Worm (Caenorhabditis elegans) whole organism, L4 larva: Measurements from ENCODE around the gene H38K22.7.

ENCODE experiments used
- D1046.2 ChIP-seq: fragments of 200-800 bp; sonication (Bioruptor generic); IDR thresholded peaks from 2 replicates; pipeline ENCODE4 v1.3.6; 2022; ENCODE audit warnings: missing genetic modification characterization, missing compliant biosample characterization
- F37D6.2 ChIP-seq: sonication (generic microtip); optimal IDR thresholded peaks from 2 replicates; lab custom pipeline; 2016; ENCODE audit warnings: mild to moderate bottlenecking, missing genetic modification characterization, missing compliant biosample characterization
- T20F7.1 ChIP-seq: fragments of 200-800 bp; sonication (Bioruptor generic); optimal IDR thresholded peaks from 2 replicates; lab custom pipeline; 2018; ENCODE audit warnings: mild to moderate bottlenecking, missing genetic modification characterization, missing compliant biosample characterization
- T26A8.4 ChIP-seq: fragments of 200-800 bp; sonication (Bioruptor generic); IDR thresholded peaks from 2 replicates; pipeline ENCODE4 v1.3.6; 2022; ENCODE audit warnings: missing genetic modification characterization, missing compliant biosample characterization
- Y105C5A.15 ChIP-seq: fragments of 200-800 bp; sonication (Bioruptor generic); IDR thresholded peaks from 2 replicates; pipeline ENCODE4 v1.3.6; 2022; ENCODE audit warnings: missing genetic modification characterization, missing compliant biosample characterization
- Y75B8A.6 ChIP-seq: fragments of 200-800 bp; sonication (Bioruptor generic); IDR thresholded peaks from 2 replicates; pipeline ENCODE4 v1.3.6; 2022; ENCODE audit warnings: missing genetic modification reagents, missing genetic modification characterization, missing compliant biosample characterization
- aha-1 ChIP-seq: fragments of 150-350 bp; peaks from one replicate; lab custom pipeline; 2014; ENCODE audit warnings: missing biosample characterization, missing genetic modification characterization
- aly-2 ChIP-seq: sonication (generic microtip); optimal IDR thresholded peaks from 2 replicates; lab custom pipeline; 2018; ENCODE audit warnings: missing biosample characterization, missing genetic modification characterization
- ama-1 ChIP-seq: fragments of 150-350 bp; optimal IDR thresholded peaks from 2 replicates; lab custom pipeline; 2014; ENCODE audit warnings: inconsistent platforms, mixed read lengths
- ceh-20 ChIP-seq: fragments of 200-800 bp; sonication (Bioruptor generic); IDR thresholded peaks from 2 replicates; pipeline ENCODE4 v1.3.6; 2022; ENCODE audit warnings: missing genetic modification reagents, missing genetic modification characterization, missing compliant biosample characterization
- ceh-28 ChIP-seq: fragments of 150-350 bp; optimal IDR thresholded peaks from 2 replicates; lab custom pipeline; 2014; ENCODE audit warnings: missing biosample characterization, missing genetic modification reagents, missing genetic modification characterization
- ceh-82 ChIP-seq: sonication (generic microtip); optimal IDR thresholded peaks from 2 replicates; lab custom pipeline; 2017; ENCODE audit warnings: missing biosample characterization, missing genetic modification characterization
- dmd-9 ChIP-seq: fragments of 200-800 bp; sonication (Bioruptor generic); IDR thresholded peaks from 2 replicates; pipeline ENCODE4 v1.3.6; 2022; ENCODE audit warnings: missing genetic modification reagents, missing genetic modification characterization, missing compliant biosample characterization
- fos-1 ChIP-seq: fragments of 150-350 bp; optimal IDR thresholded peaks from 2 replicates; lab custom pipeline; 2014; ENCODE audit warnings: missing biosample characterization, missing genetic modification characterization
- gei-8 ChIP-seq: fragments of 200-800 bp; sonication (Bioruptor generic); optimal IDR thresholded peaks from 2 replicates; lab custom pipeline; 2018; ENCODE audit warnings: mild to moderate bottlenecking, missing genetic modification characterization, missing compliant biosample characterization
- hif-1 ChIP-seq, 2 experiments: sonication (generic microtip); optimal IDR thresholded peaks; 2 replicates each; lab custom pipeline; 2016 to 2017; ENCODE audit warnings: missing compliant biosample characterization in 2 of 2, missing genetic modification characterization in 2 of 2, missing genetic modification reagents in 2 of 2, missing genotype in 2 of 2, mild to moderate bottlenecking in 1 of 2
- hlh-11 ChIP-seq: fragments of 200-800 bp; sonication (Bioruptor generic); optimal IDR thresholded peaks from 2 replicates; lab custom pipeline; 2018; ENCODE audit warnings: mild to moderate bottlenecking, missing genetic modification characterization, missing compliant biosample characterization
- hmg-1.1 ChIP-seq: fragments of 200-800 bp; sonication (Bioruptor generic); IDR thresholded peaks from 2 replicates; pipeline ENCODE4 v1.3.6; 2022; ENCODE audit warnings: missing genetic modification reagents, missing genetic modification characterization, missing compliant biosample characterization
- lin-29 ChIP-seq: fragments of 200-800 bp; sonication (Bioruptor generic); IDR thresholded peaks from 2 replicates; pipeline ENCODE4 v1.3.6; 2022; ENCODE audit warnings: missing genetic modification reagents, missing genetic modification characterization, missing compliant biosample characterization
- lin-38 ChIP-seq: fragments of 200-800 bp; sonication (Bioruptor generic); IDR thresholded peaks from 2 replicates; pipeline ENCODE4 v1.3.6; 2022; ENCODE audit warnings: missing genetic modification reagents, missing genetic modification characterization, missing compliant biosample characterization
- lir-3 ChIP-seq: sonication (generic microtip); optimal IDR thresholded peaks from 2 replicates; lab custom pipeline; 2016; ENCODE audit warnings: mild to moderate bottlenecking, missing genetic modification characterization, missing compliant biosample characterization
- lsy-2 ChIP-seq, 2 experiments: fragments of 150-350 bp in 1 of 2; sonication (generic microtip) in 1 of 2; optimal IDR thresholded peaks; 2 replicates each; lab custom pipeline; 2014 to 2017; ENCODE audit warnings: missing biosample characterization in 2 of 2, missing genetic modification characterization in 2 of 2
- madf-5 ChIP-seq, 2 experiments: fragments of 200-800 bp; sonication (Bioruptor generic); IDR thresholded peaks; 2 replicates each; pipeline ENCODE4 v1.3.6; 2022; ENCODE audit warnings: missing compliant biosample characterization in 2 of 2, missing genetic modification characterization in 2 of 2
- madf-9 ChIP-seq: fragments of 200-800 bp; sonication (Bioruptor generic); conservative IDR thresholded peaks from 2 replicates; pipeline ENCODE4 v1.3.6; 2022; ENCODE audit warnings: missing genetic modification reagents, missing genetic modification characterization, missing compliant biosample characterization
- mdl-1 ChIP-seq, 2 experiments: fragments of 150-350 bp in 1 of 2; sonication (generic microtip) in 1 of 2; optimal IDR thresholded peaks; 2 replicates each; lab custom pipeline; 2014 to 2017; ENCODE audit warnings: missing biosample characterization in 2 of 2, missing genetic modification characterization in 2 of 2
- mep-1 ChIP-seq: fragments of 150-350 bp; sonication (generic microtip); optimal IDR thresholded peaks from 3 replicates; lab custom pipeline; 2014; ENCODE audit warnings: missing biosample characterization, missing genetic modification characterization
- mxl-2 ChIP-seq: fragments of 200-800 bp; sonication (Bioruptor generic); conservative IDR thresholded peaks from 2 replicates; pipeline ENCODE4 v1.3.6; 2022; ENCODE audit warnings: missing genetic modification reagents, missing genetic modification characterization, missing compliant biosample characterization
- mxl-3 ChIP-seq: fragments of 200-800 bp; sonication (Bioruptor generic); optimal IDR thresholded peaks from 2 replicates; lab custom pipeline; 2018; ENCODE audit warnings: mild to moderate bottlenecking, missing genetic modification characterization, missing compliant biosample characterization
- nhr-11 ChIP-seq: fragments of 150-350 bp; optimal IDR thresholded peaks from 2 replicates; lab custom pipeline; 2014; ENCODE audit warnings: missing biosample characterization, missing genetic modification characterization
- nhr-25 ChIP-seq: sonication (generic microtip); optimal IDR thresholded peaks from 2 replicates; lab custom pipeline; 2017; ENCODE audit warnings: missing genetic modification characterization, mild to moderate bottlenecking, missing compliant biosample characterization, antibody characterized with exemption, moderate library complexity, borderline replicate concordance; ENCODE audit not compliant: insufficient read depth
- nhr-28 ChIP-seq: fragments of 150-350 bp; optimal IDR thresholded peaks from 2 replicates; lab custom pipeline; 2014; ENCODE audit warnings: missing biosample characterization, missing genetic modification characterization
- nhr-41 ChIP-seq: fragments of 200-800 bp; sonication (Bioruptor generic); IDR thresholded peaks from 2 replicates; pipeline ENCODE4 v1.3.6; 2022; ENCODE audit warnings: missing genetic modification reagents, missing genetic modification characterization, missing compliant biosample characterization
- nhr-77 ChIP-seq: fragments of 150-350 bp; optimal IDR thresholded peaks from 2 replicates; lab custom pipeline; 2014; ENCODE audit warnings: missing biosample characterization, missing genetic modification characterization
- rbr-2 ChIP-seq: sonication (generic microtip); optimal IDR thresholded peaks from 2 replicates; lab custom pipeline; 2016; ENCODE audit warnings: missing genotype, missing genetic modification characterization, missing compliant biosample characterization
- sdz-12 ChIP-seq: fragments of 200-800 bp; sonication (Bioruptor generic); optimal IDR thresholded peaks from 2 replicates; lab custom pipeline; 2018; ENCODE audit warnings: mild to moderate bottlenecking, missing genetic modification characterization, missing compliant biosample characterization
- spr-1 ChIP-seq: sonication (generic microtip); optimal IDR thresholded peaks from 2 replicates; lab custom pipeline; 2016; ENCODE audit warnings: mild to moderate bottlenecking, missing genetic modification characterization, missing compliant biosample characterization
- spr-3 ChIP-seq: fragments of 200-800 bp; sonication (Bioruptor generic); optimal IDR thresholded peaks from 2 replicates; lab custom pipeline; 2018; ENCODE audit warnings: mild to moderate bottlenecking, missing genetic modification characterization, missing compliant biosample characterization
- unc-130 ChIP-seq: sonication (generic microtip); optimal IDR thresholded peaks from 2 replicates; lab custom pipeline; 2016; ENCODE audit warnings: missing genetic modification reagents, missing genetic modification characterization, missing compliant biosample characterization
- unc-39 ChIP-seq: sonication (generic microtip); optimal IDR thresholded peaks from 2 replicates; lab custom pipeline; 2017; ENCODE audit warnings: missing biosample characterization, missing genetic modification characterization
- unc-62 ChIP-seq, 3 experiments: fragments of 150-350 bp in 1 of 3; sonication (generic microtip); optimal IDR thresholded peaks in 2 of 3; peaks in 1 of 3; 1 replicate in 1 of 3; 2 replicates in 2 of 3; lab custom pipeline; 2014 to 2017; ENCODE audit warnings: missing biosample characterization in 3 of 3, missing genetic modification characterization in 3 of 3, missing genetic modification reagents in 3 of 3, missing genotype in 1 of 3
- vab-7 ChIP-seq: fragments of 200-800 bp; sonication (Bioruptor generic); IDR thresholded peaks from 2 replicates; pipeline ENCODE4 v1.3.6; 2022; ENCODE audit warnings: missing genetic modification reagents, missing genetic modification characterization, missing compliant biosample characterization
- zag-1 ChIP-seq: fragments of 150-350 bp; optimal IDR thresholded peaks from 2 replicates; lab custom pipeline; 2014; ENCODE audit warnings: missing biosample characterization, missing genetic modification characterization
- zfp-3 ChIP-seq: fragments of 200-800 bp; sonication (Bioruptor generic); conservative IDR thresholded peaks from 2 replicates; pipeline ENCODE4 v1.3.6; 2022; ENCODE audit warnings: missing genetic modification reagents, missing genetic modification characterization, missing compliant biosample characterization
- ztf-7 ChIP-seq: fragments of 150-350 bp; optimal IDR thresholded peaks from 2 replicates; lab custom pipeline; 2014; ENCODE audit warnings: missing biosample characterization, missing genetic modification characterization

H38K22.7 gene

DNA sequence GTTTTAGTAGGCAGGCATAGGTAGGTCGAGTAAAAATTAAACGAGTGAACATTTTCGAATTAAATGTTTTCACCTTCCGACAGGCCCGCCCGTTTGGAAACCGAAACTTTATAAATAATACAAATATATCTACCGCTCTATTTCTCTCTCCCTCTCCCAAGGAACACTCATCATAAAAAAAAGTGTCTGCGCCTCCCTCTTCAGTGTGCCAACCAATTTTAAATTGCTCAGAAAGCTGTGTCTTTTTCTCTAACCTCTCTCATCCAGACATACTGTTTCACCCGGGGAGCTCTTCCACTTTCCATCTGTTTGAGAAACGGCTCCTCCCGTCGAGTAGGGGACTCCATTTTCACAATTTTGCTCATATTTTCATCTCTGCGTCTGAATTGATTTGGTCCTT lies 1.6 kb downstream of the H38K22.7 start:
- TF ChIP-seq mxl-2 (GFP tag; lab: Robert Waterston, UW) (no peak), unc-130 (no peak), lsy-2 (tag; optimal IDR thresholded peaks at IDR 0.05; lab: Kevin White, UChicago) (peak in 1 of 2 experiments; percentile 41), Y75B8A.6 (GFP tag; lab: Robert Waterston, UW) (no peak), ceh-20 (GFP tag; lab: Robert Waterston, UW) (no peak), vab-7 (GFP tag; lab: Robert Waterston, UW) (0 out of 2 replicates have a peak, but pooled peaks have one; percentile 26), gei-8 (GFP tag; lab: Kevin White, UChicago) (no peak), mep-1 (tag; lab: Kevin White, UChicago) (peak; percentile 23), unc-62 (GFP tag; optimal IDR thresholded peaks at IDR 0.05 in 1 of 2; lab: Kevin White, UChicago) (peak in 1 of 2 experiments; percentile 67), unc-62 (tag; optimal IDR thresholded peaks at IDR 0.05; lab: Kevin White, UChicago) (no peak), zag-1 (tag; lab: Kevin White, UChicago) (no peak), hmg-1.1 (GFP tag; lab: Robert Waterston, UW) (peak; percentile 54; the same call in 1 of the 2 replicates), F37D6.2 (no peak), nhr-41 (GFP tag; lab: Robert Waterston, UW) (no peak), lin-38 (0 out of 2 replicates have a peak, but pooled peaks have one; percentile 16), ceh-82 (tag; lab: Kevin White, UChicago) (no peak), rbr-2 (peak; percentile 48), nhr-11 (peak; percentile 14)
- TF ChIP-seq, all 104 proteins: peak for 8

DNA sequence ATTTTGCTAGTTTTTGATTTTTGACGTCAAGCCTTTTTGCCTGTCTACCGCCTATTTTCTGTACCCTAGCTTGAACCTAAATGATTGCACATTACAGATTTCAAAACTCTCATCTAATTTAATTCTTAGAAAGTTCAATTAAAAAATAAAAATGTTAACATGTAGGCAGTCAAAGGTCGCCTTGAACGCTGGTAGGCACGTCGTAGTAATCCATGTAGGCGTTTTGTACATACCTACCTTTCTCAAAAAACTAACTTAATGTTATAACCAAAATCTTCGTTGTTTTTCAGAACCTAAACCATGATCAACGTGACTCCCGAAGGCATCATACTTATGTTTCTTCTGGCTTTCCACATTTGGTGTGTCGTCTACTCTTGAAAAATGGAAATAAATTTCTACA lies 2.4 kb downstream of the H38K22.7 start, which contains the start of gene H38K22.9:
H38K22.9 (plus strand) TSS at position 301 of the 400 bp plus-strand sequence.
- TF ChIP-seq nhr-11 (no peak), unc-130 (no peak), nhr-77 (tag; lab: Kevin White, UChicago) (no peak)
- TF ChIP-seq, all 104 proteins: peak for 0

DNA sequence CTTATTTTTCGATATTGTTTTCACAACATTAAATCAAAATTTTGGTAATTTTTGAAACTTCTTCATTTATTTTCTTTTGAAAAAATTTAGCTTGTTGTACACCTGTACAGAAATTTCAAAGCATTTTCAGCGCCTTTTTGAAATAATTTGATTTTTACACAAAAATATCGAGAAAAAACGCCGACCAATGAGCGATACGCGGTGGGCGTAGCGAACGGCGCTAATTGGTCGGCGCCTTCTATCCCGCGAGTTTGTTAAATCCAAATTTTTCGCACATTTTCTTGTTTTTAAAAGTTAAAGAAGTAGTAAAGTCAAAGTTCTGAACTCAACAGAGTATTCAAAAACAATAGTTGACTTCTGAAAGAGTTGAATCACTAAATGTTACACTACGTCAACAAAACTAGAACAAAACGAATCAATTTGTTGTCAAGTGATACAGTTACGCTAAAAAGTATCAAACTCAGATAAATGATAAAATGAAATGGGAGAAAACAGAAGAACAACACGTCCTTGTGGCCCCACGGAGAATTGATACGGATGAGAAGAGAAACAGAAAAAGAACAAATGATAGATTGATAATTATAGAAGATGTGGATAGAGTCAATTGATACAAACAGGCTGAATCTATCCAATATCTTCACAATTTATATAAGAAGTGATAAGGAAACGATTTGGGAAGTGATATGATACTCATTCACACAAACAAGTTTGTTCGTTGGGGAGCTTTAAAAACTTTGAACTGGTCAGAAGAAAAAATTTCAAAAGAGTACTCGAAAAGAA lies 6.9 kb downstream of the H38K22.7 start:
- TF ChIP-seq mxl-3 (GFP tag; lab: Kevin White, UChicago) (peak; percentile 42), nhr-28 (peak; percentile 65), ceh-28 (tag; lab: Kevin White, UChicago) (no peak), unc-62 (GFP tag; optimal IDR thresholded peaks at IDR 0.05 in 1 of 2; lab: Kevin White, UChicago) (peak in 1 of 2 experiments; percentile 17), unc-62 (tag; optimal IDR thresholded peaks at IDR 0.05; lab: Kevin White, UChicago) (no peak), hlh-11 (tag; lab: Kevin White, UChicago) (peak; percentile 10), sdz-12 (GFP tag; lab: Kevin White, UChicago) (no peak), aly-2 (no peak), zag-1 (tag; lab: Kevin White, UChicago) (no peak), ztf-7 (no peak), mdl-1 (tag; optimal IDR thresholded peaks at IDR 0.05; lab: Kevin White, UChicago) (peak in 1 of 2 experiments; percentile 15), mxl-2 (GFP tag; lab: Robert Waterston, UW) (no peak), D1046.2 (no peak), fos-1 (tag; lab: Kevin White, UChicago) (no peak), spr-1 (tag; lab: Kevin White, UChicago) (no peak), vab-7 (GFP tag; lab: Robert Waterston, UW) (no peak), dmd-9 (GFP tag; lab: Robert Waterston, UW) (no peak), aha-1 (tag; lab: Kevin White, UChicago) (peak; percentile 8), nhr-25 (tag; lab: Kevin White, UChicago) (no peak), ama-1 (lab: Kevin White, UChicago) (no peak)

DNA sequence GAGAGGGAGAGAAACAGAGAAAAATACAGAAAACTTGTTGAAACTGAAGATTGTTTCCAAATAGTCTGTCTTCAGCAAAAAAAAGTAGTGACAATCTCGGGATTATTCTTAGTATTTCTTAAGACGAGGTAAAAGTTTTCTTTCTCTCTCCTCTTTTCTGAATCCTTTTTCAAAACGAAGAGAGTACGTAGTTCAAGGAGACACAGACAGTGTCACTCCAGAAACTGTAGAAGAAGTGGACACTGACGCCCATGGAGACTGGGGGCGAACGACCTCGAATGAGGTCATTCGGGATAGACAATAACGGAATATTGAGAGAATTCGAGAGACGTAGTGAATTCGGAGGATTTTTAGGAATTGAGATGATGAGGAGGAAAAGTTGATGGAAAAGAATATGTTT lies 9.5 kb downstream of the H38K22.7 start, which contains the start of gene gly-6:
gly-6 (minus strand) TSS at position 245 of the 400 bp plus-strand sequence.
- no peak for TF ChIP-seq T20F7.1 (GFP tag; lab: Kevin White, UChicago)
- no peak for TF ChIP-seq sdz-12 (GFP tag; lab: Kevin White, UChicago)
- no peak for TF ChIP-seq madf-5 (GFP tag; IDR thresholded peaks at IDR 0.05; lab: Robert Waterston, UW)
- TF ChIP-seq nhr-77 (tag; lab: Kevin White, UChicago), result no peak
- TF ChIP-seq zfp-3 (GFP tag; lab: Robert Waterston, UW), result no peak
- no peak for TF ChIP-seq hif-1 (tag; optimal IDR thresholded peaks at IDR 0.05; lab: Kevin White, UChicago)
- TF ChIP-seq Y75B8A.6 (GFP tag; lab: Robert Waterston, UW), result no peak
- TF ChIP-seq nhr-41 (GFP tag; lab: Robert Waterston, UW), result no peak
- TF ChIP-seq lir-3 (tag; lab: Kevin White, UChicago), result no peak
- TF ChIP-seq unc-39 (tag; lab: Kevin White, UChicago), result no peak
- no peak for TF ChIP-seq aha-1 (tag; lab: Kevin White, UChicago)
- TF ChIP-seq lin-29, result no peak
- TF ChIP-seq spr-3, result no peak
- no peak for TF ChIP-seq madf-9 (GFP tag; lab: Robert Waterston, UW)
- no peak for TF ChIP-seq T26A8.4
- no peak for TF ChIP-seq Y105C5A.15 (GFP tag; lab: Robert Waterston, UW)
